Worm (Caenorhabditis elegans): ENCODE results near the gene swsn-7.

- TF ChIP-seq F49E8.2 (tag; optimal IDR thresholded peaks at IDR 0.05; ENCODE audit: insufficient read depth) (no peak), efl-1 (GFP tag; optimal IDR thresholded peaks at IDR 0.05) (no peak), let-607 (tag; optimal IDR thresholded peaks at IDR 0.05) (no peak), D2030.7 (GFP tag; IDR thresholded peaks at IDR 0.05) (no peak), nhr-80 (tag; optimal IDR thresholded peaks at IDR 0.05) (no peak), ceh-58 (GFP tag; IDR thresholded peaks at IDR 0.05) (no peak), snpc-4 (GFP tag; optimal IDR thresholded peaks at IDR 0.05) (no peak), snpc-4 (tag; optimal IDR thresholded peaks at IDR 0.05) (no peak), ama-1 (optimal IDR thresholded peaks at IDR 0.05) (no peak), ama-1 (GFP tag; optimal IDR thresholded peaks at IDR 0.05) (no peak), madf-3 (GFP tag; IDR thresholded peaks at IDR 0.05) (no peak), ceh-91 (GFP tag; IDR thresholded peaks at IDR 0.05) (no peak)
Measured at ce11 chrII:7990192-7990591, 37.4 kb downstream of the swsn-7 start.
